Worm (Caenorhabditis elegans): ENCODE data around the gene cgt-2.
"Not testable (repeated sequence)": the region's sequence is repeated elsewhere in the genome, so short reads cannot be mapped to it uniquely, and the experiment has no call there.

The cgt-2 gene

DNA sequence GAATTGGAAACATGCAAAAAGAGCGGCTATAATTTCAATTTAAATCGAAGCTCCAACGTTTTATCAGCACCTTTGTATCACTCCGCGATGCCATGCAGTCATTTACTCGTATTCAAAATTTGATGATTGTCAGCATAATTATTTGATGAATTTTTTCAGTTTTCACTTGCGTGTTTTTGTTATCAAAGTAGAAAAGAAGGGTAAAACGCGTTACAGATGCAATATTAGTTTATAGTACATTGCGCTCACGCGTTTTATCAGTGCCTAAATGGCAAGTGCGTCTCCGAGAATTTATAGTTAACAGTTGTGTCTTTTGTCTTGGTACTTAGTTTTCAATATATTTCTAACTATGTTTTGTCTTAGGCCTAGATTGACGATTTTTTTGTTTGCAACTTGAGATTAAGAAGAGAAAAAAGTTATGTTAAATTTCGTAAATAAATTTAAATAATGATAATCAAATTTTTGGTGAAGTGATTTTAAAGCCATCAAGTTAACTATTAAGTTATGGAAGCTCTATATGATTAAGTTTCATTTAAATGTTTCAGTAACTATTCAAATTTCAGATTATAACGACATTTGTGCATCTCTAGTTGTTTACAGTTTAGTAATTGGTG is at the start of gene cgt-2:
cgt-2 (plus strand) TSS at position 564 of the 614 bp plus-strand sequence.
- TF ChIP-seq dao-5 (tag; optimal IDR thresholded peaks at IDR 0.05) (no peak), W03F9.2 (tag; optimal IDR thresholded peaks at IDR 0.05) (no peak), him-1 (tag; optimal IDR thresholded peaks at IDR 0.05) (no peak)

DNA sequence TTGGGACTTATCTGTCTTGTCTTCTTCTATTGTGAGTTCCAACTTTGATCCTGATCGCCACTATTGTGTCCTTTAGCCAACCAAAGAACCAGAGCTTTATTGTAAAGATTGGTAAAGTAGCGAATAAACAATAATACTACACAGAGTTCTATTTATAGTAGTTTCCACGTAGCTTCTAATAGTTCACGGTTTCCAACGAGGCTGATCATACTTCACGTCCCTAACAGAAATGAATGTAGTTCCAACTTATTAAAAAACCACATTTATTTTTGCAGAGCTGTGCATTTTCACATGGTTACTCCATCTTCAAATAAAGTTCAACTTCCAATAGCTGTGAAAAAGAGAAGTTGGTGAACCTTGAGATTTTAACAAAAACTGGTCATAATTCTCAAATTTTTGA is 45.7 kb upstream of the cgt-2 start, which contains the start of gene tmem-218:
tmem-218 (plus strand) TSS at position 301 of the 400 bp plus-strand sequence.
- TF ChIP-seq dao-5, him-1, W03F9.2 (tag; optimal IDR thresholded peaks at IDR 0.05): not testable (repeated sequence)

- TF ChIP-seq dao-5 (tag; optimal IDR thresholded peaks at IDR 0.05), result no peak
- no peak for TF ChIP-seq W03F9.2 (tag; optimal IDR thresholded peaks at IDR 0.05)
- no peak for TF ChIP-seq him-1 (tag; optimal IDR thresholded peaks at IDR 0.05)
Observed at ce11 chrX:17662146-17662545, 32.9 kb upstream of the cgt-2 start, which contains the start of gene nlp-6. Gene nlp-6, plus strand, starts transcription at chrX:17662446.

ce11 chrX:17667288-17667687 is 27.7 kb upstream of the cgt-2 start:
- TF ChIP-seq him-1 (tag; optimal IDR thresholded peaks at IDR 0.05), result no peak
- no peak for TF ChIP-seq W03F9.2 (tag; optimal IDR thresholded peaks at IDR 0.05)
- TF ChIP-seq dao-5 (tag; optimal IDR thresholded peaks at IDR 0.05), result no peak

DNA sequence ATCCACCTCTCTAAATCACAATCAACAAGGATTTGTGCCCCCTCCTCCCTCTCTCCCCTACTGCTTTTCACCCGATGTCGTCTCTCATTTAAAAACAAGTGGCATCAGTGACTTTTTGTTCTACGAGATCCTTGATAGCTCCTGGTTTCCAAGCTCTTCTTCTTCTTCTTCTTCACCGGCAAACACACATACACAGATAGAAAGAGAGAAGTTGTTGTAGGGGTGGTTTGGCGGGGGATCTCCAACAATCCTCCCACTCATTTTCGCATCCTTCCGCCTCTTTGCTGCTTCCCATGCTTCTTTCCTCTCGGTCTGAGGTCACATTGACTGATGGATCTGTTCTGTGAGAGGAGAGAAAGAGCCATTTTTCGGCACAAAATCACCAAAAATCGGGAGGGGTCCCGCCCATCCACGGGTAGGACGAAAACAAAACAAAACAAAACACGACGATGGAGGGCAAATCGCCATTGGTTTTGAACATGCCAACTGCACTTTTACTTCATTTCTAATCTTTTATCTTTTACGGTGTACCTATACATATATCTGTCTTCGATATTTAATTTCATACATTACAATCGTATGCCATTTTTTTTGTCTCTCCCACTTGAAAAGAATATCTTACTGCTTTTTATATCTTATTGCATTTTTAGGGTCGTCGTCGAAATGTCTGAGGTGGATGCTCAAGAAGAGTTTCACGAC is 24.5 kb upstream of the cgt-2 start, which contains the start of gene T23E7.2:
T23E7.2 (plus strand) TSS at position 649 of the 699 bp plus-strand sequence.
- no peak for TF ChIP-seq him-1 (tag; optimal IDR thresholded peaks at IDR 0.05)
- no peak for TF ChIP-seq dao-5 (tag; optimal IDR thresholded peaks at IDR 0.05)
- TF ChIP-seq W03F9.2 (tag; optimal IDR thresholded peaks at IDR 0.05), result no peak

ce11 chrX:17672256-17672655 is 22.8 kb upstream of the cgt-2 start:
- TF ChIP-seq him-1 (tag; optimal IDR thresholded peaks at IDR 0.05), result no peak
- no peak for TF ChIP-seq dao-5 (tag; optimal IDR thresholded peaks at IDR 0.05)
- no peak for TF ChIP-seq W03F9.2 (tag; optimal IDR thresholded peaks at IDR 0.05)

DNA sequence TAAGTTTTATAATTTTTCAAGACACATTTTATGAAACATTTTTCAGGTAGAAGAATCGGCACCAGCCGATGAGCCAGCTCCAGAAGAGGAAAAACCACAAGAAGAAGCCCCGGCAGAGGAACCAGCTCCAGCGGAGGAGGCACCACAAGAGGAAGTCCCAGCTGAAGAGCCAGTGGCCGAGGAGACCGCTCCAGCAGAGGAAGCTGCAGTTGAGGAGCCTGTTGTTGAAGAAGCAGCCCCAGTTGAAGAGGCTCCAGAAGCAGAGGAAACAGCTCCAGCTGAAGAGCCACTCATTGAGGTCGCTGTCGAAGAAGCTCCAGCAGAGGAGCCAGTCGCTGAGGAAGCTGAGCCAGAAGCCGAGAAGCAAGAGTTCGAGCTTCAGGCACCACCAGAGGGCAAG is 20.7 kb upstream of the cgt-2 start:
- TF ChIP-seq W03F9.2 (tag; optimal IDR thresholded peaks at IDR 0.05) (no peak), him-1 (tag; optimal IDR thresholded peaks at IDR 0.05) (no peak), dao-5 (tag; optimal IDR thresholded peaks at IDR 0.05) (no peak)

- no peak for TF ChIP-seq W03F9.2 (tag; optimal IDR thresholded peaks at IDR 0.05)
- TF ChIP-seq dao-5 (tag; optimal IDR thresholded peaks at IDR 0.05), result no peak
- TF ChIP-seq him-1 (tag; optimal IDR thresholded peaks at IDR 0.05), result no peak
Observed at ce11 chrX:17675727-17676126, 19.3 kb upstream of the cgt-2 start.

ce11 chrX:17676679-17677078 is 18.4 kb upstream of the cgt-2 start:
- TF ChIP-seq dao-5 (tag; optimal IDR thresholded peaks at IDR 0.05) (no peak), W03F9.2 (tag; optimal IDR thresholded peaks at IDR 0.05) (no peak), him-1 (tag; optimal IDR thresholded peaks at IDR 0.05) (no peak)

DNA sequence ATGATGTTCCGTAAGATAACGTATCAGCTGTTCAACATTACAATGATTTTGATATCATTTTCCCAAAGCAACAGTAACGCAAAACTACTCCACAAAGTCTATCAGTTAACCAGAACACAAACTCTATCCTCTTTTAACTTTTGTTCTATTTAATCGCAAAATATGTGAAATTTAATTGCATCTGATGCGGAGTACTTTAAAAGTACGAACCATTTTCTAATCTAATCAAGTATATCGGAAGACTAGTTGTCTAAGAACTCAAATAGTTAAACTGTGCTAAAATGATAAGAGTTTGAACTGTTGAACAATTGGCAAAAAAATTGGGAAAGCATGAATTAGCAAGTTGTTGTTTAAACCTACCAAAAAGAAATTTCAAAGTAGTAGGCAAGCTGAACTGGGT is 13.5 kb upstream of the cgt-2 start:
- TF ChIP-seq W03F9.2 (tag; optimal IDR thresholded peaks at IDR 0.05) (no peak), him-1 (tag; optimal IDR thresholded peaks at IDR 0.05) (no peak), dao-5 (tag; optimal IDR thresholded peaks at IDR 0.05) (no peak)

DNA sequence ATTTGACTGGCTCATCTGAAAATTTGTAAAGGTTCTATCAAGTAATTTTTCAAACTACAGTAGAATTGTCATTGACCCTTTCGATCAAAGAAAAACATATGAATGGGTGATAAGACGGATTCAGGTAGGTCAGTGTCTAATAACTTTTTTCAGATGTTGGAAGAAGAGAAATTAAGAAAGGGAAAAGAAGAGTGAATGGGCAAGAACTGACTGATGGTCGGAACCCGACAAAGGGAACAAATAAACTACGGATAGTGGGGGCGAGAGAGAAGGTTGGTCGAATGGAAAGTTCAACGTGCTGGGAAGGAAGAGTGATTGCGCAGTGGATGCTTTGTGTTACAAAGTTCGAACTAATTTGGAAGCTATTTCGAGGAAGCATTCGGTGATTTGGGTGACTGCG is 12.8 kb upstream of the cgt-2 start:
- no peak for TF ChIP-seq W03F9.2 (tag; optimal IDR thresholded peaks at IDR 0.05)
- TF ChIP-seq dao-5 (tag; optimal IDR thresholded peaks at IDR 0.05), result no peak
- no peak for TF ChIP-seq him-1 (tag; optimal IDR thresholded peaks at IDR 0.05)

DNA sequence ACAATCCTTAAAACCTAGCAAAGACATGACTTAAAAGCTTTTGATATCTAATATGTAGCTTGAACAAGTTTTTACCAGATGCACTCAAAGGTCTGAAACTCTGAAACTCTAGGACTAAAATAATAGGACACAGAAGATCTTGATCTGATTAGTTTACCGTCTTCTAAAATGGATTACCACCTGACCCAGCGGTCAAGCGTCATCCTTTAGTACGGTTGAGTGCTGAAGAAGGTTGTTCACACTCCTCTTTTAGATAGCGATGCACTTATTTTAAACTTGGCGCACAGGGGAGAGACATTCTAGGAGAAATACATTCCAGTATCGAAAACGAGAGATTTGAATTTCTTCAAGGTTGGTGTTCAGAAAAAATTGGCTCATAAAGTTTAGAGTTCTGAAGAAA is 11.3 kb upstream of the cgt-2 start:
- TF ChIP-seq him-1 (tag; optimal IDR thresholded peaks at IDR 0.05), result no peak
- TF ChIP-seq dao-5 (tag; optimal IDR thresholded peaks at IDR 0.05), result no peak
- no peak for TF ChIP-seq W03F9.2 (tag; optimal IDR thresholded peaks at IDR 0.05)

DNA sequence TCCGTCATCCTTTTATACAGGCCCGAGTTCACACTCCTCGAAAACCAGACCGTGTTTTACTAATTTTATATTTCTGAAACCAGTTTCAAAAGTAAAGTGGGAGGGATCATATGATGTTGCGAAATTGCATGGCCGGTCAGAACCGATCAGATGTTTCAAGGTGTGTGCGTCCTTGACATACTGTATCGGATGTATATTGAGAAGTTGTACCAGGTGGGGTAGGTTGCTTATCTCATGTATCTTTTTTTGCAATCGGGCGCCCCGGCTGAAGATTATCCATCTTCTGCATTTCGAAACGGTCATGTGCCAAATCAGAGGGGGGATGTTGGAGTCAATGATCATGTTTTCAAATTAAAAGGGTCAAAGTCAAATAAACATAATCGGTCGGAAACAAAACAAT is 10.3 kb upstream of the cgt-2 start, which contains the start of gene T23E7.6:
T23E7.6 (minus strand) TSS at position 45 of the 400 bp plus-strand sequence.
- TF ChIP-seq W03F9.2 (tag; optimal IDR thresholded peaks at IDR 0.05) (no peak), dao-5 (tag; optimal IDR thresholded peaks at IDR 0.05) (no peak), him-1 (tag; optimal IDR thresholded peaks at IDR 0.05) (no peak)

ce11 chrX:17685959-17686358 is 9.1 kb upstream of the cgt-2 start:
- TF ChIP-seq dao-5 (tag; optimal IDR thresholded peaks at IDR 0.05) (no peak), him-1 (tag; optimal IDR thresholded peaks at IDR 0.05) (no peak), W03F9.2 (tag; optimal IDR thresholded peaks at IDR 0.05) (no peak)
